Fruit fly (Drosophila melanogaster): Measurements from ENCODE around the gene CG12531.

The CG12531 gene

DNA sequence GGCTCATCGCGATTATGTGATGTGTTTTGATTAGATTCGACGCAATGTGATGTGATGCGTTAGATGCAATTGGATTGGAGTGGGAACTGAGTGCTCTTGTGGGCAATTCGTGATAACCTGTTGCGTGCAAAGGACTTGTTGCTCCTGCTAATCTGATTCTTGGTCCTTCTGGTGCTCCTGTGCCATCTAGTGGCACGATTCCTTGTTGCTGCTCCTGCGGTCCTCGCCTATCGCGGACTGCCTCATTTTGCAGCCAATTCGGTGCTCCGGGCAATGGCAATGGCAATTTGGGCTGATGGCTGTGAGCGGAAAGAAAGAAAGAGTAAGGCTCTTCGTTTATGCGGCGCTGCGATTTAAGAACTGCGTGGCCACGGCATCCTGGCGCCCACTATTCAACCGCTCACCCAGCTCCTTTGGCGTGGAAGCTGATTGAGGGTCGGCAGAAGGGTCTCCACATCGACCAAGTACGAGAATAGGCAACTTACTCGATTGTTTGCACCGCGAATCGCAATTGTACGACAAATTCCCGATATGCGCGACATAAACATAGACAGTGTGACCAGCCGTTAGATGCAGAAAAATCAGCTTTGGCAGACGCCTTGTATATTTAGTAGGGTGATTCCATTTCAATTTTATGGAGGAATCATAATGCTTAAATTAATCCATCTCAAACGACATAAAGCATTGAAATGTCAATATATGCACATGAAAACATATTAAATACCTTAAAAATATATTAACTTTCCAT is 25.6 kb upstream of the CG12531 start, which contains the start of gene Mer:
Mer (minus strand) TSS at position 550 of the 748 bp plus-strand sequence.
- TF ChIP-seq CG11456 (GFP tag; IDR thresholded peaks at IDR 0.05) (peak; percentile 73; the same call in 1 of the 3 replicates), sisA (GFP tag; IDR thresholded peaks at IDR 0.05) (peak; percentile 76), fru (optimal IDR thresholded peaks at IDR 0.05) (no peak), fd96Cb (tag; optimal IDR thresholded peaks at IDR 0.05) (peak; percentile 73), trem (tag; optimal IDR thresholded peaks at IDR 0.05) (peak; percentile 86), shn (GFP tag; optimal IDR thresholded peaks at IDR 0.05) (peak; percentile 89), HLH4C (GFP tag; IDR thresholded peaks at IDR 0.05; ENCODE audit: partially characterized antibody) (no peak), tio (GFP tag; optimal IDR thresholded peaks at IDR 0.05) (no peak), CG32772 (GFP tag; IDR thresholded peaks at IDR 0.05) (peak; percentile 68), abd-A (tag; optimal IDR thresholded peaks at IDR 0.05) (no peak), Opbp (GFP tag; IDR thresholded peaks at IDR 0.05; ENCODE audit: partially characterized antibody) (no peak), sob (GFP tag; IDR thresholded peaks at IDR 0.05) (peak; percentile 86), CG7556 (GFP tag; optimal IDR thresholded peaks at IDR 0.05) (peak; percentile 75), Ptx1 (GFP tag; IDR thresholded peaks at IDR 0.05) (peak; percentile 81), CG9876 (GFP tag; optimal IDR thresholded peaks at IDR 0.05) (peak; percentile 67), Optix (GFP tag; IDR thresholded peaks at IDR 0.05) (peak; percentile 86), CG12299 (tag; optimal IDR thresholded peaks at IDR 0.05) (peak; percentile 84), hbn (GFP tag; IDR thresholded peaks at IDR 0.05; ENCODE audit: partially characterized antibody) (no peak), CG4328 (GFP tag; optimal IDR thresholded peaks at IDR 0.05) (peak; percentile 74), mirr (GFP tag; optimal IDR thresholded peaks at IDR 0.05) (peak; percentile 85), CG13775 (GFP tag; optimal IDR thresholded peaks at IDR 0.05) (peak; percentile 86), Adf1 (GFP tag; IDR thresholded peaks at IDR 0.05) (peak; percentile 45), peb (GFP tag; IDR thresholded peaks at IDR 0.05) (peak; percentile 55; the same call in 1 of the 2 replicates), Hr3 (GFP tag; optimal IDR thresholded peaks at IDR 0.05) (peak; percentile 65), jing (GFP tag; optimal IDR thresholded peaks at IDR 0.05) (no peak), p53 (GFP tag; optimal IDR thresholded peaks at IDR 0.05) (peak; percentile 71), CG4404 (GFP tag; IDR thresholded peaks at IDR 0.05) (peak; percentile 60), lmd (GFP tag; IDR thresholded peaks at IDR 0.05) (peak; percentile 85), CG17802 (tag; optimal IDR thresholded peaks at IDR 0.05) (peak; percentile 39), CrebB (tag; optimal IDR thresholded peaks at IDR 0.05) (peak; percentile 83), vnd (GFP tag; IDR thresholded peaks at IDR 0.05; ENCODE audit: partially characterized antibody) (no peak), CG4360 (GFP tag; IDR thresholded peaks at IDR 0.05) (peak; percentile 62), phol (tag; optimal IDR thresholded peaks at IDR 0.05) (peak; percentile 81), CG4730 (GFP tag; IDR thresholded peaks at IDR 0.05) (peak; percentile 67), D (optimal IDR thresholded peaks at IDR 0.05) (no peak), D (GFP tag; optimal IDR thresholded peaks at IDR 0.05) (peak; percentile 73), sc (optimal IDR thresholded peaks at IDR 0.05) (no peak), sc (GFP tag; optimal IDR thresholded peaks at IDR 0.05) (no peak), Bteb2 (GFP tag; optimal IDR thresholded peaks at IDR 0.05) (peak; percentile 85), zen (tag; optimal IDR thresholded peaks at IDR 0.05) (peak; percentile 61), CG5953 (GFP tag; IDR thresholded peaks at IDR 0.05) (peak; percentile 75; the same call in 1 of the 2 replicates), Gsc (GFP tag; IDR thresholded peaks at IDR 0.05) (peak; percentile 41; the same call in 1 of the 2 replicates), MBD-R2 (GFP tag; IDR thresholded peaks at IDR 0.05) (peak; percentile 88), hkb (optimal IDR thresholded peaks at IDR 0.05) (no peak), hkb (GFP tag; IDR thresholded peaks at IDR 0.05) (peak; percentile 91), onecut (GFP tag; IDR thresholded peaks at IDR 0.05) (peak; percentile 78), sqz (GFP tag; optimal IDR thresholded peaks at IDR 0.05) (no peak), jumu (GFP tag; optimal IDR thresholded peaks at IDR 0.05) (peak; percentile 85), CkIIα-i1 (GFP tag; IDR thresholded peaks at IDR 0.05) (no peak), sna (GFP tag; IDR thresholded peaks at IDR 0.05; ENCODE audit: partially characterized antibody) (no peak), CG10959 (GFP tag; IDR thresholded peaks at IDR 0.05) (peak; percentile 66)
